Worm (Caenorhabditis elegans) whole organism, L1 larva: Measurements from ENCODE around the gene lys-2.

Experiments
- C16A3.4 ChIP-seq: fragments of 150-350 bp; optimal IDR thresholded peaks from 2 replicates; lab custom pipeline; 2014; ENCODE audit warnings: missing biosample characterization, missing genetic modification characterization
- F16B12.6 ChIP-seq: fragments of 150-350 bp; optimal IDR thresholded peaks from 2 replicates; lab custom pipeline; 2014; ENCODE audit warnings: missing biosample characterization, missing genetic modification characterization
- ceh-8 ChIP-seq: fragments of 200-800 bp; sonication (Bioruptor generic); optimal IDR thresholded peaks from 2 replicates; lab custom pipeline; 2018; ENCODE audit warnings: mild to moderate bottlenecking, missing genetic modification characterization, moderate library complexity, missing compliant biosample characterization
- ceh-82 ChIP-seq, 3 experiments: fragments of 150-350 bp in 1 of 3; sonication (generic microtip) in 2 of 3; optimal IDR thresholded peaks; 2 replicates each; lab custom pipeline; 2014 to 2017; ENCODE audit warnings: missing biosample characterization in 3 of 3, missing genetic modification characterization in 3 of 3
- efl-3 ChIP-seq: fragments of 200-800 bp; sonication (Bioruptor generic); optimal IDR thresholded peaks from 2 replicates; lab custom pipeline; 2018; ENCODE audit warnings: mild to moderate bottlenecking, missing genetic modification characterization, missing compliant biosample characterization
- egl-13 ChIP-seq: sonication (generic microtip); optimal IDR thresholded peaks from 2 replicates; lab custom pipeline; 2016; ENCODE audit warnings: missing genotype, missing genetic modification reagents, missing genetic modification characterization, missing compliant biosample characterization
- egl-27 ChIP-seq, 2 experiments: fragments of 150-350 bp in 1 of 2; sonication (generic microtip); optimal IDR thresholded peaks; 3 replicates each; lab custom pipeline; 2017 to 2018; ENCODE audit warnings: missing biosample characterization in 2 of 2, missing genetic modification characterization in 2 of 2, missing genetic modification reagents in 2 of 2
- elt-2 ChIP-seq: sonication (generic microtip); optimal IDR thresholded peaks from 2 replicates; lab custom pipeline; 2016; ENCODE audit warnings: missing genetic modification characterization, mild to moderate bottlenecking, inconsistent platforms, missing compliant biosample characterization, missing genetic modification reagents
- ets-5 ChIP-seq: fragments of 200-800 bp; sonication (Bioruptor generic); IDR thresholded peaks from 2 replicates; pipeline ENCODE4 v1.3.6; 2022; ENCODE audit warnings: missing genetic modification characterization, missing compliant biosample characterization
- fkh-10 ChIP-seq: sonication (generic microtip); optimal IDR thresholded peaks from 2 replicates; lab custom pipeline; 2017; ENCODE audit warnings: missing biosample characterization, missing genetic modification reagents, missing genetic modification characterization
- fkh-4 ChIP-seq: sonication (generic microtip); optimal IDR thresholded peaks from 2 replicates; lab custom pipeline; 2016; ENCODE audit warnings: missing compliant biosample characterization, missing genetic modification characterization, borderline replicate concordance
- fkh-8 ChIP-seq: sonication (generic microtip); optimal IDR thresholded peaks from 2 replicates; lab custom pipeline; 2016; ENCODE audit warnings: mild to moderate bottlenecking, missing genetic modification characterization, missing compliant biosample characterization
- grh-1 ChIP-seq: fragments of 200-800 bp; sonication (Bioruptor generic); IDR thresholded peaks from 2 replicates; pipeline ENCODE4 v1.3.6; 2022; ENCODE audit warnings: missing genetic modification reagents, missing genetic modification characterization, missing compliant biosample characterization
- hlh-4 ChIP-seq: sonication (generic microtip); optimal IDR thresholded peaks from 2 replicates; lab custom pipeline; 2016; ENCODE audit warnings: mild to moderate bottlenecking, missing genetic modification characterization, missing compliant biosample characterization
- hpl-2 ChIP-seq: fragments of 150-350 bp; optimal IDR thresholded peaks from 2 replicates; lab custom pipeline; 2014; ENCODE audit warnings: missing biosample characterization, missing genetic modification reagents, missing genetic modification characterization
- isw-1 ChIP-seq: fragments of 200-800 bp; sonication (Bioruptor generic); IDR thresholded peaks from 2 replicates; pipeline ENCODE4 v1.3.6; 2022; ENCODE audit warnings: missing genetic modification characterization, missing compliant biosample characterization
- lin-13 ChIP-seq: fragments of 150-350 bp; optimal IDR thresholded peaks from 2 replicates; lab custom pipeline; 2014; ENCODE audit warnings: missing biosample characterization, missing genetic modification reagents, missing genetic modification characterization
- lin-15B ChIP-seq: fragments of 150-350 bp; sonication (generic microtip); optimal IDR thresholded peaks from 3 replicates; lab custom pipeline; 2014; ENCODE audit warnings: missing biosample characterization, missing genetic modification characterization
- lin-35 ChIP-seq, 2 experiments: fragments of 150-350 bp; optimal IDR thresholded peaks; 2 replicates each; lab custom pipeline; 2014; ENCODE audit warnings: missing biosample characterization in 2 of 2, missing genetic modification characterization in 2 of 2, missing genetic modification reagents in 2 of 2
- lir-3 ChIP-seq: sonication (generic microtip); optimal IDR thresholded peaks from 2 replicates; lab custom pipeline; 2016; ENCODE audit warnings: mild to moderate bottlenecking, missing genetic modification characterization, moderate library complexity, missing compliant biosample characterization; ENCODE audit not compliant: poor library complexity
- lsy-2 ChIP-seq, 2 experiments: fragments of 150-350 bp; optimal IDR thresholded peaks; 2 replicates each; lab custom pipeline; 2014; ENCODE audit warnings: missing biosample characterization in 2 of 2, missing genetic modification characterization in 2 of 2
- mab-9 ChIP-seq: fragments of 200-800 bp; sonication (Bioruptor generic); IDR thresholded peaks from 2 replicates; pipeline ENCODE4 v1.3.6; 2022; ENCODE audit warnings: missing genetic modification reagents, missing genetic modification characterization, missing compliant biosample characterization
- mef-2 ChIP-seq: fragments of 150-350 bp; optimal IDR thresholded peaks from 2 replicates; lab custom pipeline; 2014; ENCODE audit warnings: missing biosample characterization, missing genetic modification characterization
- nhr-11 ChIP-seq: fragments of 150-350 bp; optimal IDR thresholded peaks from 2 replicates; lab custom pipeline; 2014; ENCODE audit warnings: missing biosample characterization, missing genetic modification characterization
- nhr-12 ChIP-seq: sonication (generic microtip); optimal IDR thresholded peaks from 2 replicates; lab custom pipeline; 2017; ENCODE audit warnings: missing biosample characterization, missing genetic modification characterization
- nhr-20 ChIP-seq: sonication (generic microtip); optimal IDR thresholded peaks from 2 replicates; lab custom pipeline; 2016; ENCODE audit warnings: mild to moderate bottlenecking, missing genetic modification characterization, missing compliant biosample characterization
- nhr-237 ChIP-seq: fragments of 150-350 bp; optimal IDR thresholded peaks from 2 replicates; lab custom pipeline; 2014; ENCODE audit warnings: missing biosample characterization, missing genetic modification characterization
- nhr-84 ChIP-seq: sonication (generic microtip); optimal IDR thresholded peaks from 2 replicates; lab custom pipeline; 2017; ENCODE audit warnings: missing biosample characterization, missing genetic modification characterization
- rnt-1 ChIP-seq: sonication (generic microtip); optimal IDR thresholded peaks from 2 replicates; lab custom pipeline; 2016; ENCODE audit warnings: mild to moderate bottlenecking, missing genetic modification characterization, moderate library complexity, missing compliant biosample characterization
- skn-1 ChIP-seq: fragments of 150-350 bp; optimal IDR thresholded peaks from 2 replicates; lab custom pipeline; 2014; ENCODE audit warnings: missing biosample characterization, missing genetic modification characterization
- snpc-4 ChIP-seq: fragments of 150-350 bp; optimal IDR thresholded peaks from 2 replicates; lab custom pipeline; 2014; ENCODE audit warnings: missing biosample characterization, missing genetic modification characterization
- snu-23 ChIP-seq: sonication (generic microtip); optimal IDR thresholded peaks from 2 replicates; lab custom pipeline; 2016; ENCODE audit warnings: missing genetic modification characterization, missing compliant biosample characterization
- tbx-2 ChIP-seq: sonication (generic microtip); optimal IDR thresholded peaks from 2 replicates; lab custom pipeline; 2016; ENCODE audit warnings: missing genetic modification characterization, missing compliant biosample characterization
- tlp-1 ChIP-seq: fragments of 150-350 bp; optimal IDR thresholded peaks from 2 replicates; lab custom pipeline; 2014; ENCODE audit warnings: missing biosample characterization, missing genetic modification characterization
- unc-130 ChIP-seq: fragments of 150-350 bp; optimal IDR thresholded peaks from 2 replicates; lab custom pipeline; 2017; ENCODE audit warnings: missing biosample characterization, missing genetic modification characterization, inconsistent platforms
- zag-1 ChIP-seq: fragments of 150-350 bp; optimal IDR thresholded peaks from 2 replicates; lab custom pipeline; 2014; ENCODE audit warnings: missing biosample characterization, missing genetic modification characterization
- zip-4 ChIP-seq: fragments of 200-800 bp; sonication (Bioruptor generic); optimal IDR thresholded peaks from 2 replicates; lab custom pipeline; 2018; ENCODE audit warnings: mild to moderate bottlenecking, missing genetic modification characterization, moderate library complexity, missing compliant biosample characterization
- ztf-11 ChIP-seq, 2 experiments: sonication (generic microtip); optimal IDR thresholded peaks; 2 replicates each; lab custom pipeline; 2016 to 2017; ENCODE audit warnings: missing genetic modification characterization in 2 of 2, missing biosample characterization in 1 of 2, missing compliant biosample characterization in 1 of 2

The lys-2 gene

ce11 chrV:10317294-10317693 is 36.0 kb upstream of the lys-2 start, which contains the start of gene asps-1:
asps-1 (minus strand) TSS chrV:10317394.
- TF ChIP-seq ceh-8 (GFP tag; lab: Kevin White, UChicago) (no peak), lin-15B (tag; lab: Kevin White, UChicago) (no peak), zag-1 (no peak), nhr-20 (no peak), hlh-4 (tag; lab: Kevin White, UChicago) (no peak), ztf-11 (tag; optimal IDR thresholded peaks at IDR 0.05; lab: Kevin White, UChicago) (no peak), unc-130 (tag; lab: Kevin White, UChicago) (no peak), egl-27 (tag; optimal IDR thresholded peaks at IDR 0.05; lab: Kevin White, UChicago) (no peak), F16B12.6 (tag; lab: Kevin White, UChicago) (no peak), fkh-4 (tag; lab: Kevin White, UChicago) (no peak), mab-9 (GFP tag; lab: Robert Waterston, UW) (no peak), elt-2 (tag; lab: Kevin White, UChicago) (no peak), mef-2 (tag; lab: Kevin White, UChicago) (no peak), lir-3 (tag; lab: Kevin White, UChicago) (no peak)

- TF ChIP-seq hpl-2 (GFP tag; lab: Kevin White, UChicago) (no peak), nhr-12 (tag; lab: Kevin White, UChicago) (no peak), tbx-2 (tag; lab: Kevin White, UChicago) (no peak), grh-1 (GFP tag; lab: Robert Waterston, UW) (no peak), lin-35 (GFP tag; optimal IDR thresholded peaks at IDR 0.05; lab: Kevin White, UChicago) (no peak), lsy-2 (tag; optimal IDR thresholded peaks at IDR 0.05; lab: Kevin White, UChicago) (no peak), snpc-4 (no peak), fkh-10 (GFP tag; lab: Kevin White, UChicago) (no peak), egl-13 (no peak), ztf-11 (tag; optimal IDR thresholded peaks at IDR 0.05; lab: Kevin White, UChicago) (no peak), nhr-237 (no peak), zip-4 (GFP tag; lab: Kevin White, UChicago) (no peak), ceh-82 (tag; optimal IDR thresholded peaks at IDR 0.05; lab: Kevin White, UChicago) (no peak), nhr-11 (tag; lab: Kevin White, UChicago) (no peak), egl-27 (tag; optimal IDR thresholded peaks at IDR 0.05; lab: Kevin White, UChicago) (no peak), rnt-1 (tag; lab: Kevin White, UChicago) (no peak), lin-13 (GFP tag; lab: Kevin White, UChicago) (no peak), tlp-1 (tag; lab: Kevin White, UChicago) (no peak)
- TF ChIP-seq, all 84 proteins: peak for 0
Measured at ce11 chrV:10314371-10314770, 33.1 kb upstream of the lys-2 start, which contains the start of gene trx-2. trx-2 (plus strand) TSS chrV:10314671.

ce11 chrV:10313953-10314352 is 32.7 kb upstream of the lys-2 start, which contains the start of gene gcy-6:
gcy-6 (minus strand) TSS chrV:10314053.
- TF ChIP-seq lin-35 (GFP tag; optimal IDR thresholded peaks at IDR 0.05; lab: Kevin White, UChicago), result no peak
- no peak for TF ChIP-seq ceh-82 (tag; optimal IDR thresholded peaks at IDR 0.05; lab: Kevin White, UChicago)
- no peak for TF ChIP-seq isw-1 (GFP tag; lab: Robert Waterston, UW)
- TF ChIP-seq tlp-1 (tag; lab: Kevin White, UChicago), result no peak
- no peak for TF ChIP-seq ets-5 (GFP tag; lab: Robert Waterston, UW)
- TF ChIP-seq ztf-11 (tag; optimal IDR thresholded peaks at IDR 0.05; lab: Kevin White, UChicago), result no peak

- TF ChIP-seq fkh-8 (tag; lab: Kevin White, UChicago) (peak; percentile 38), zip-4 (GFP tag; lab: Kevin White, UChicago) (no peak)
Measured at ce11 chrV:10307283-10307682, 26.0 kb upstream of the lys-2 start, which contains the start of gene che-12. che-12 (minus strand) TSS chrV:10307383.

- TF ChIP-seq C16A3.4 (tag; lab: Kevin White, UChicago) (no peak), snu-23 (GFP tag; lab: Kevin White, UChicago) (no peak), zip-4 (GFP tag; lab: Kevin White, UChicago) (no peak), ceh-8 (GFP tag; lab: Kevin White, UChicago) (no peak), nhr-84 (tag; lab: Kevin White, UChicago) (no peak), skn-1 (tag; lab: Kevin White, UChicago) (no peak), efl-3 (no peak), F16B12.6 (tag; lab: Kevin White, UChicago) (no peak)
Measured at ce11 chrV:10297099-10297498, 15.8 kb upstream of the lys-2 start, which contains the start of gene B0024.4. B0024.4 (plus strand) TSS chrV:10297399.
